Fruit fly (Drosophila melanogaster) S2 (cell line): ENCODE measurements around the gene CG43168.

Source experiments
- CG8478 ChIP-seq: fragments of >200 bp; optimal IDR thresholded peaks from 2 replicates; lab custom pipeline; 2018
- CTCF ChIP-seq, 2 experiments: fragments of >200 bp; optimal IDR thresholded peaks; 2 replicates each; lab custom pipeline; 2018

- TF ChIP-seq CG8478 (no peak), CTCF (optimal IDR thresholded peaks at IDR 0.05; lab: Kevin White, UChicago) (no peak)
These were observed 16.9 kb upstream of the CG43168 start, which contains the start of gene CG10163 for dm6 chr3L:6258660-6259059.
